Worm (Caenorhabditis elegans) whole organism, L3 larva: ENCODE data around the gene rbg-3.

Experiments used
- elt-1 ChIP-seq: fragments of 150-350 bp; optimal IDR thresholded peaks from 2 replicates; lab custom pipeline; 2014; ENCODE audit warnings: missing biosample characterization, missing genetic modification characterization
- elt-3 ChIP-seq, 3 experiments: fragments of 150-350 bp in 1 of 3; sonication (generic microtip) in 2 of 3; optimal IDR thresholded peaks; 2 replicates in 2 of 3; 4 replicates in 1 of 3; lab custom pipeline; 2014 to 2017; ENCODE audit warnings: missing biosample characterization in 3 of 3, missing genetic modification characterization in 3 of 3
- fkh-10 ChIP-seq: sonication (generic microtip); optimal IDR thresholded peaks from 2 replicates; lab custom pipeline; 2017; ENCODE audit warnings: missing biosample characterization, missing genetic modification reagents, missing genetic modification characterization
- mdl-1 ChIP-seq: fragments of 150-350 bp; optimal IDR thresholded peaks from 2 replicates; lab custom pipeline; 2014; ENCODE audit warnings: missing biosample characterization, missing genetic modification characterization
- nhr-12 ChIP-seq: fragments of 150-350 bp; optimal IDR thresholded peaks from 2 replicates; lab custom pipeline; 2014; ENCODE audit warnings: missing biosample characterization, missing genetic modification characterization
- nhr-23 ChIP-seq: fragments of 150-350 bp; optimal IDR thresholded peaks from 2 replicates; lab custom pipeline; 2014; ENCODE audit warnings: missing biosample characterization, missing genetic modification reagents, missing genetic modification characterization
- nhr-28 ChIP-seq: fragments of 150-350 bp; optimal IDR thresholded peaks from 2 replicates; lab custom pipeline; 2014; ENCODE audit warnings: missing biosample characterization, missing genetic modification characterization
- unc-39 ChIP-seq: sonication (generic microtip); optimal IDR thresholded peaks from 4 replicates; lab custom pipeline; 2017; ENCODE audit warnings: missing biosample characterization, missing genetic modification characterization
- unc-62 ChIP-seq: fragments of 150-350 bp; sonication (generic microtip); optimal IDR thresholded peaks from 4 replicates; lab custom pipeline; 2014; ENCODE audit warnings: missing biosample characterization, missing genetic modification reagents, missing genetic modification characterization
- ztf-4 ChIP-seq: fragments of 150-350 bp; optimal IDR thresholded peaks from 2 replicates; lab custom pipeline; 2014; ENCODE audit warnings: missing biosample characterization, missing genetic modification characterization

DNA sequence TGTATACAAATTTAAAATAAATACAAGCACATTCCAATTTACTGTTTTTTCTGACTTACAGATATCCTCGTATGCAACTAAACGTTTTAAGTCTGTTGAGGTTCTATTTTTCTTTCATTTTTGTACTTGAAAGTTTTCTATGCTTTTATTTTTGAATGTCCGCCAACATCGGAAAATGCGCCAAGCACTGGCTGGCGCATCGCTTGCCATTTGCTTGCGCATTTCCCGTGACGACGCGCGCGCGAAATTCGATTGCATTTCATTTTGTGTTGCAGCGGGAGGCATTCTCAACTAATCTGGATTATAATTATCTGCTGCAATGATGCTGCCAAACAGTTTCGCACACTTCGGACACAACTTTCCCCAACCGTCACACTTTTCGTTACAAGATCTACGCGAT is 2.8 kb downstream of the rbg-3 start, which contains the start of gene fbxl-2:
- TF ChIP-seq fkh-10 (GFP tag; lab: Kevin White, UChicago) (peak; percentile 47), nhr-28 (tag; lab: Kevin White, UChicago) (no peak), nhr-12 (no peak), ztf-4 (peak; percentile 81), unc-39 (tag; lab: Kevin White, UChicago) (no peak), mdl-1 (tag; lab: Kevin White, UChicago) (no peak), elt-3 (tag; optimal IDR thresholded peaks at IDR 0.05; lab: Kevin White, UChicago) (peak in 2 of 3 experiments; percentile 60 to 70), unc-62 (GFP tag; lab: Kevin White, UChicago) (peak; percentile 5), elt-1 (peak; percentile 65), nhr-23 (peak; percentile 96)
